Worm (Caenorhabditis elegans) whole organism, L1 larva: Measurements from ENCODE around the gene F14H3.4.

Experiments
- egl-27 ChIP-seq, 2 experiments: fragments of 150-350 bp in 1 of 2; sonication (generic microtip); optimal IDR thresholded peaks; 3 replicates each; lab custom pipeline; 2017 to 2018; ENCODE audit warnings: missing biosample characterization in 2 of 2, missing genetic modification characterization in 2 of 2, missing genetic modification reagents in 2 of 2
- nhr-71 ChIP-seq: sonication (generic microtip); optimal IDR thresholded peaks from 2 replicates; lab custom pipeline; 2016; ENCODE audit warnings: mild to moderate bottlenecking, missing genetic modification characterization, moderate library complexity, missing compliant biosample characterization
- skn-1 ChIP-seq: fragments of 150-350 bp; optimal IDR thresholded peaks from 2 replicates; lab custom pipeline; 2014; ENCODE audit warnings: missing biosample characterization, missing genetic modification characterization
- snpc-4 ChIP-seq: fragments of 150-350 bp; optimal IDR thresholded peaks from 2 replicates; lab custom pipeline; 2014; ENCODE audit warnings: missing biosample characterization, missing genetic modification characterization

ce11 chrV:16023559-16023958, 31.3 kb downstream of the F14H3.4 start:
- no peak for TF ChIP-seq snpc-4 (tag; lab: Kevin White, UChicago)
- TF ChIP-seq egl-27 (tag; optimal IDR thresholded peaks at IDR 0.05; lab: Kevin White, UChicago): no peak
- TF ChIP-seq nhr-71 (tag; lab: Kevin White, UChicago): no peak
- no peak for TF ChIP-seq skn-1 (tag; lab: Kevin White, UChicago)
